Worm (Caenorhabditis elegans): Measurements from ENCODE around the gene F09C12.8.

Gene F09C12.8

ce11 chrII:5163283-5163682, 51.1 kb downstream of the F09C12.8 start, which contains the start of gene srb-5:
srb-5 (minus strand) TSS chrII:5163383.
- no peak for TF ChIP-seq sea-2 (GFP tag; optimal IDR thresholded peaks at IDR 0.05)
- TF ChIP-seq nhr-11 (tag; optimal IDR thresholded peaks at IDR 0.05) = no peak
- TF ChIP-seq nfya-1 (tag; optimal IDR thresholded peaks at IDR 0.05; ENCODE audit: insufficient read depth) = no peak
- TF ChIP-seq pha-4 (tag; optimal IDR thresholded peaks at IDR 0.05) = no peak
- TF ChIP-seq egl-27 (tag; optimal IDR thresholded peaks at IDR 0.05) = no peak
- TF ChIP-seq nhr-237 (tag; optimal IDR thresholded peaks at IDR 0.05) = no peak
- no peak for TF ChIP-seq eor-1 (tag; optimal IDR thresholded peaks at IDR 0.05)

Data from whole organism, L3 larva.